Worm (Caenorhabditis elegans) whole organism, L1 larva: ENCODE data around the gene nmr-2.

ENCODE experiments used
- C34B4.2 ChIP-seq: sonication (generic microtip); optimal IDR thresholded peaks from 2 replicates; lab custom pipeline; 2017; ENCODE audit warnings: mild to moderate bottlenecking, missing genetic modification characterization, missing compliant biosample characterization
- aly-2 ChIP-seq: fragments of 150-350 bp; optimal IDR thresholded peaks from 2 replicates; lab custom pipeline; 2014; ENCODE audit warnings: missing biosample characterization, missing genetic modification characterization
- ceh-8 ChIP-seq: fragments of 200-800 bp; sonication (Bioruptor generic); optimal IDR thresholded peaks from 2 replicates; lab custom pipeline; 2018; ENCODE audit warnings: mild to moderate bottlenecking, missing genetic modification characterization, moderate library complexity, missing compliant biosample characterization
- ceh-82 ChIP-seq, 3 experiments: fragments of 150-350 bp in 1 of 3; sonication (generic microtip) in 2 of 3; optimal IDR thresholded peaks; 2 replicates each; lab custom pipeline; 2014 to 2017; ENCODE audit warnings: missing biosample characterization in 3 of 3, missing genetic modification characterization in 3 of 3
- dsc-1 ChIP-seq: sonication (generic microtip); optimal IDR thresholded peaks from 2 replicates; lab custom pipeline; 2016; ENCODE audit warnings: mild to moderate bottlenecking, missing genetic modification characterization, missing compliant biosample characterization
- efl-1 ChIP-seq, 4 experiments: fragments of 150-350 bp; optimal IDR thresholded peaks in 3 of 4; peaks in 1 of 4; 1 replicate in 1 of 4; 2 replicates in 3 of 4; lab custom pipeline; 2014; ENCODE audit warnings: missing biosample characterization in 2 of 4, missing genetic modification characterization in 2 of 4, missing genetic modification reagents in 2 of 4
- efl-3 ChIP-seq: fragments of 200-800 bp; sonication (Bioruptor generic); optimal IDR thresholded peaks from 2 replicates; lab custom pipeline; 2018; ENCODE audit warnings: mild to moderate bottlenecking, missing genetic modification characterization, missing compliant biosample characterization
- egl-27 ChIP-seq, 2 experiments: fragments of 150-350 bp in 1 of 2; sonication (generic microtip); optimal IDR thresholded peaks; 3 replicates each; lab custom pipeline; 2017 to 2018; ENCODE audit warnings: missing biosample characterization in 2 of 2, missing genetic modification characterization in 2 of 2, missing genetic modification reagents in 2 of 2
- elt-2 ChIP-seq: sonication (generic microtip); optimal IDR thresholded peaks from 2 replicates; lab custom pipeline; 2016; ENCODE audit warnings: missing genetic modification characterization, mild to moderate bottlenecking, inconsistent platforms, missing compliant biosample characterization, missing genetic modification reagents
- elt-3 ChIP-seq, 6 experiments: fragments of 150-350 bp in 1 of 6; sonication (generic microtip); optimal IDR thresholded peaks; 2 replicates each; lab custom pipeline; 2017 to 2018; ENCODE audit warnings: missing biosample characterization in 6 of 6, missing genetic modification characterization in 6 of 6, inconsistent platforms in 1 of 6
- grh-1 ChIP-seq: fragments of 200-800 bp; sonication (Bioruptor generic); IDR thresholded peaks from 2 replicates; pipeline ENCODE4 v1.3.6; 2022; ENCODE audit warnings: missing genetic modification reagents, missing genetic modification characterization, missing compliant biosample characterization
- hlh-17 ChIP-seq: fragments of 200-800 bp; sonication (Bioruptor generic); optimal IDR thresholded peaks from 2 replicates; lab custom pipeline; 2018; ENCODE audit warnings: missing genetic modification characterization, mild to moderate bottlenecking, missing compliant biosample characterization, moderate library complexity, borderline replicate concordance
- irx-1 ChIP-seq: sonication (generic microtip); optimal IDR thresholded peaks from 2 replicates; lab custom pipeline; 2016; ENCODE audit warnings: missing genetic modification characterization, missing compliant biosample characterization
- lin-15B ChIP-seq: fragments of 150-350 bp; sonication (generic microtip); optimal IDR thresholded peaks from 3 replicates; lab custom pipeline; 2014; ENCODE audit warnings: missing biosample characterization, missing genetic modification characterization
- lin-35 ChIP-seq, 2 experiments: fragments of 150-350 bp; optimal IDR thresholded peaks; 2 replicates each; lab custom pipeline; 2014; ENCODE audit warnings: missing biosample characterization in 2 of 2, missing genetic modification characterization in 2 of 2, missing genetic modification reagents in 2 of 2
- lir-3 ChIP-seq: sonication (generic microtip); optimal IDR thresholded peaks from 2 replicates; lab custom pipeline; 2016; ENCODE audit warnings: mild to moderate bottlenecking, missing genetic modification characterization, moderate library complexity, missing compliant biosample characterization; ENCODE audit not compliant: poor library complexity
- mab-9 ChIP-seq: fragments of 200-800 bp; sonication (Bioruptor generic); IDR thresholded peaks from 2 replicates; pipeline ENCODE4 v1.3.6; 2022; ENCODE audit warnings: missing genetic modification reagents, missing genetic modification characterization, missing compliant biosample characterization
- nhr-20 ChIP-seq: sonication (generic microtip); optimal IDR thresholded peaks from 2 replicates; lab custom pipeline; 2016; ENCODE audit warnings: mild to moderate bottlenecking, missing genetic modification characterization, missing compliant biosample characterization
- nhr-237 ChIP-seq: fragments of 150-350 bp; optimal IDR thresholded peaks from 2 replicates; lab custom pipeline; 2014; ENCODE audit warnings: missing biosample characterization, missing genetic modification characterization
- nhr-28 ChIP-seq: fragments of 150-350 bp; optimal IDR thresholded peaks from 2 replicates; lab custom pipeline; 2014; ENCODE audit warnings: missing biosample characterization, missing genetic modification characterization
- nhr-76 ChIP-seq: sonication (generic microtip); optimal IDR thresholded peaks from 2 replicates; lab custom pipeline; 2017; ENCODE audit warnings: missing biosample characterization, missing genetic modification characterization
- nhr-77 ChIP-seq: fragments of 150-350 bp; optimal IDR thresholded peaks from 2 replicates; lab custom pipeline; 2014; ENCODE audit warnings: missing biosample characterization, missing genetic modification characterization
- nhr-85 ChIP-seq: sonication (generic microtip); peaks from one replicate; lab custom pipeline; 2016; ENCODE audit warnings: missing genetic modification characterization, inconsistent platforms, missing compliant biosample characterization
- nhr-90 ChIP-seq: sonication (generic microtip); optimal IDR thresholded peaks from 2 replicates; lab custom pipeline; 2016; ENCODE audit warnings: mild to moderate bottlenecking, missing genetic modification characterization, missing compliant biosample characterization; ENCODE audit not compliant: poor library complexity
- pag-3 ChIP-seq: sonication (generic microtip); optimal IDR thresholded peaks from 2 replicates; lab custom pipeline; 2017; ENCODE audit warnings: missing genetic modification characterization, mild to moderate bottlenecking, missing compliant biosample characterization, antibody characterized with exemption, borderline replicate concordance; ENCODE audit not compliant: insufficient read depth
- pax-3 ChIP-seq: fragments of 200-800 bp; sonication (Bioruptor generic); optimal IDR thresholded peaks from 2 replicates; lab custom pipeline; 2018; ENCODE audit warnings: mild to moderate bottlenecking, missing genetic modification characterization, moderate library complexity, missing compliant biosample characterization
- snu-23 ChIP-seq: sonication (generic microtip); optimal IDR thresholded peaks from 2 replicates; lab custom pipeline; 2016; ENCODE audit warnings: missing genetic modification characterization, missing compliant biosample characterization
- sptf-1 ChIP-seq: fragments of 150-350 bp; optimal IDR thresholded peaks from 2 replicates; lab custom pipeline; 2014; ENCODE audit warnings: missing biosample characterization, missing genetic modification characterization
- swsn-7 ChIP-seq: sonication (generic microtip); optimal IDR thresholded peaks from 2 replicates; lab custom pipeline; 2016; ENCODE audit warnings: missing genetic modification characterization, missing compliant biosample characterization
- tlp-1 ChIP-seq: fragments of 150-350 bp; optimal IDR thresholded peaks from 2 replicates; lab custom pipeline; 2014; ENCODE audit warnings: missing biosample characterization, missing genetic modification characterization
- unc-130 ChIP-seq: fragments of 150-350 bp; optimal IDR thresholded peaks from 2 replicates; lab custom pipeline; 2017; ENCODE audit warnings: missing biosample characterization, missing genetic modification characterization, inconsistent platforms
- ztf-11 ChIP-seq, 2 experiments: sonication (generic microtip); optimal IDR thresholded peaks; 2 replicates each; lab custom pipeline; 2016 to 2017; ENCODE audit warnings: missing genetic modification characterization in 2 of 2, missing biosample characterization in 1 of 2, missing compliant biosample characterization in 1 of 2

The nmr-2 gene

DNA sequence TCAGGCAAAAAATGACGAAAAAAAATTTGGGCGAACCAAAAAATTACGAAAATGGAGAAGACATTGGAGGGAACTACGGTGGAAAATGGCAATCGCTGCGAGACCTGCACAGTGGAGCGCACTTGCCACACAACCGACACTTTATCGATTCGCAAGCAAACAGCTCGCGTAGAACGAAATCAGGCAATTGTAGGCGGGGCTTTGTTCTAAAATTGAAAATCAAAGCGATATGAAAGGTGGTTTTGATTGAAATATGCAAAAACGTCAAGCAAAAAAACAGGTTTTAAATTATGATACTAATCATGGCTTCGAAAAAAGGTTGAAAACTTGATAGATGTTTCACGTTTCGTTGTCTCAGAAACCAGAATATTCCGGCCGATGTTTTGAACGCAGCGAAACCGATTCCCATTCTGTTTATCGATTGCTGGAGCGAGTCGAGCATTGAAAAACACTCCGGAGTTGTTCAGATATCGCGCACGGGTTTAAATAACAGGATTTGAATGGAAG, 9.2 kb downstream of the nmr-2 start, which contains the start of the genes fib-1 and mut-15 (continued):
- TF ChIP-seq grh-1 (GFP tag; lab: Robert Waterston, UW), result peak; percentile 79
- peak; percentile 96 for TF ChIP-seq nhr-20 (tag; lab: Kevin White, UChicago)
- peak; percentile 54 for TF ChIP-seq efl-3 (GFP tag; lab: Kevin White, UChicago)
- TF ChIP-seq nhr-85 (tag; lab: Kevin White, UChicago), result peak; percentile 96
- TF ChIP-seq pax-3 (tag; lab: Kevin White, UChicago), result peak; percentile 99
- peak; percentile 94 for TF ChIP-seq nhr-90

DNA sequence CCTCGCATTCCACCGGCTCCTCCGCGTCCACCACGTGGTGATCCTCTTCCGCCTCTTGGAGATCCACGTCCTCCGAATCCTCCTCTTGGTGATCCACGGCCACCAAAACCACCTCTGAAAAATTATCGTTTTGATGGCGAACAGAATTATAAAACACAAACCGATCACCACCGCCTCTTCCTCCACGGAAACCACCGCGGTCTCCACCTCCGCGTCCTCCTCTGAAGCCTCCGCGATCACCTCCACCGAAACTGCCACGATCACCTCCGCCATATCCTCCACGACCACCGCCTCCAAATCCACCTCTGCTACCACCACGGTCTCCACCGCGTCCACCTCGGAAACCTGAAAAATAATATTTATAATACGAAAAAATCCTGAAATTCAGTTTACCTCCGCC, 9.9 kb downstream of the nmr-2 start:
- TF ChIP-seq nhr-77 (tag; lab: Kevin White, UChicago) (no peak), mab-9 (GFP tag; lab: Robert Waterston, UW) (no peak), nhr-85 (tag; lab: Kevin White, UChicago) (no peak), ceh-82 (tag; optimal IDR thresholded peaks at IDR 0.05; lab: Kevin White, UChicago) (no peak), pag-3 (tag; lab: Kevin White, UChicago) (no peak), snu-23 (GFP tag; lab: Kevin White, UChicago) (no peak), sptf-1 (tag; lab: Kevin White, UChicago) (no peak), elt-2 (tag; lab: Kevin White, UChicago) (no peak), C34B4.2 (tag; lab: Kevin White, UChicago) (no peak), lin-35 (GFP tag; optimal IDR thresholded peaks at IDR 0.05; lab: Kevin White, UChicago) (no peak), ceh-8 (GFP tag; lab: Kevin White, UChicago) (no peak), tlp-1 (tag; lab: Kevin White, UChicago) (no peak), nhr-28 (tag; lab: Kevin White, UChicago) (no peak), hlh-17 (GFP tag; lab: Kevin White, UChicago) (no peak), unc-130 (tag; lab: Kevin White, UChicago) (no peak)

DNA sequence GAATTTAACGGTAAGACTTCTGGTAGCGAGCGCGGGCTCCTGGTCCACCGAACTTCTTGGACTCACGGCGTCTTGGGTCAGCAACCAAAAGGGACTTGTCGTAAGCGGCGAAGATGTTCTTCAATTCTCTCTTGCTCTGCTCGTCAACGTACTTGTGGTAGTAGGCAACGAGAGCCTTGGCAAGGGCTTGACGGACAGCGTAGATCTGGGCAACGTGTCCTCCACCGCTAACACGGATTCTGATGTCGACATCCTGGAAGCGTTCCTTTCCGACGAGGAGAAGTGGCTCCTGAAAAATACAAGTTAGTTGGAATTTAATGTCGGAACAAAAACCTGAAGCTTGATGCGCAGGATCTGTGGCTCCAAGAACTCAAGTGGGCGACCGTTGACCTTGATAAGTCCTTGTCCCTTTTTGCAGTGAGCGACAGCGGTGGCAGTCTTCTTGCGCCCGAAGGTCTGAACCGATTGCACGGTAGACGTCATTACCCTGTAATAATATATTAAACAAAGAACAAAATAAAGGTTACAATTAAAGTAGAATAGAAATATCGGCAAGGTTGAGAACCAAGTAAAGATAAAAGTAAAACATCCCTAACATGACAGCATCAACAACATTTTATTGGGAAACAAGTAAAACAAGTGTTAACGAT, 11.3 kb downstream of the nmr-2 start, which contains the start of gene rps-16:
rps-16 (minus strand) TSS at position 487 of the 650 bp plus-strand sequence.
- no peak for TF ChIP-seq swsn-7 (tag; lab: Kevin White, UChicago)

DNA sequence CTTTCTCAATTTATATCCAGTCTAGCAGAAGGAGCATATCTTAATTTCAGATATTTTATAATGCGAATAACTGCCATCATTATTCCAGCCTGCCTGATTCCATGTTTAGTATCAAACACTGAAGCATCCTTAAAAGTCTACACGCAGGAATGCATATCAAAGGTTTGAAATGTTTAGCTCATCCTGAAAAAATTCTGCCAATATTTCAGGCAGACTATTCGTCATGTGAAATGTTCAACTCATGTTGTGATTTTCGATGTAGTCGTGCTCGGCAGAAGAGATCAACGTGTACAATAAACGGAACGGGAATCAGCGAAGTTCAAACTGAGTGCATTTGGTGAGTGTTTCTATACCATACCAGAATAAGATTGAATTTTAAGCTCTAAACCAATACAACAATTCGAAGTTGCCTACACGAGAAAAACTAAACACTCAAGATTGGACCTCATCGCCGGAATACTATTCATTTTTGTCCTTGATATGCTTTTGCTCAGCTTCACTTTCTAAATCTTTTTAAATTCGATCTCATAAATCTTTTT, 11.9 kb downstream of the nmr-2 start, which contains the start of gene T01C3.11:
T01C3.11 (plus strand) TSS at position 51 of the 539 bp plus-strand sequence.
- TF ChIP-seq irx-1 (no peak), efl-1 (optimal IDR thresholded peaks at IDR 0.05; lab: Kevin White, UChicago) (no peak), efl-1 (GFP tag; optimal IDR thresholded peaks at IDR 0.05 in 1 of 2; lab: Kevin White, UChicago) (peak in 1 of 2 experiments; percentile 65)
- TF ChIP-seq, all 84 proteins: peak for 1

DNA sequence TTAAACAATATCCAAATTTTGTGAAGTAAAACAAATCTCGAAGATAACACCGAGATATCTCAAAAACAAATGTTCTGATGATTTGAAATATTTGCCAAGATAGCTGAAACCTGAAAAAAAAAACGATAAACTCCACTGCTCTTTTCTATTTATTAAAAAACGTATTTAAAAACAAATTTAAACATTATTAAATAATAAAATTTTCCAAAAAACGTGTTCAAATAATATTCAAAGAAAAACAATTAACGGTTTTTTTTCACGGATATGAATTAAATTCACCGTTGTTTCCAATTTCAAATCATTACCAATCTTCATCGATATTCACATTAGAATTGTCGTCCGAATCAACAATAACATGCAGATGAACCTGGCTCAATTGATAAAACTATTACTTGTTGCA, 15.2 kb downstream of the nmr-2 start, which contains the start of gene irld-14:
irld-14 (plus strand) TSS at position 301 of the 400 bp plus-strand sequence.
- TF ChIP-seq aly-2 (tag; lab: Kevin White, UChicago) (no peak), egl-27 (tag; optimal IDR thresholded peaks at IDR 0.05; lab: Kevin White, UChicago) (no peak), dsc-1 (no peak), ceh-82 (tag; optimal IDR thresholded peaks at IDR 0.05; lab: Kevin White, UChicago) (no peak), lir-3 (tag; lab: Kevin White, UChicago) (no peak), nhr-77 (tag; lab: Kevin White, UChicago) (no peak), nhr-237 (no peak), lin-15B (tag; lab: Kevin White, UChicago) (no peak), nhr-76 (tag; lab: Kevin White, UChicago) (no peak), ztf-11 (tag; optimal IDR thresholded peaks at IDR 0.05; lab: Kevin White, UChicago) (no peak), mab-9 (GFP tag; lab: Robert Waterston, UW) (no peak), elt-3 (tag; optimal IDR thresholded peaks at IDR 0.05; lab: Kevin White, UChicago) (no peak)
- TF ChIP-seq, all 84 proteins: peak for 0
